Fruit fly (Drosophila melanogaster): ENCODE data around the gene CG13837.

CG13837 gene

DNA sequence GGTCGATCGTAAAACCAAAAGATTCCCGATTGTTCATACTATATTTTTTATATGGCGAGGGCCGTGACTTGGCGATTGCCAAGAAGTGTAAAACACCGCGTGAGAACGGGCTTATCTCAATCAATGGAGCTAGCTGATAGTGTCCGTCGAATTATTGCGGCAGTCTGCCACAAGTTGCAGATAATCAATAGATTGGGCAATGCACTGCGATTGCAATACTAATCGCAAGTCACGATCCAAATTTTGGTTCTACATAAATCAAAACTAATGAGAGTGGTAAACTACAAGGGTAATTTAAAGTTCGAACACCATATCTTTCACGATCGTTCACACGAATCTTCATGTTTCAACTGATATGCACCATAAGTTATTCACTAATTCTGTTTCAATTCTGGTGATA lies 13.0 kb downstream of the CG13837 start:
- no peak for TF ChIP-seq pad (GFP tag; optimal IDR thresholded peaks at IDR 0.05)
- no peak for TF ChIP-seq toe (GFP tag; optimal IDR thresholded peaks at IDR 0.05)
- peak; percentile 11 for TF ChIP-seq Mnt (GFP tag; optimal IDR thresholded peaks at IDR 0.05)
- TF ChIP-seq cic (GFP tag; optimal IDR thresholded peaks at IDR 0.05), result peak; percentile 11

DNA sequence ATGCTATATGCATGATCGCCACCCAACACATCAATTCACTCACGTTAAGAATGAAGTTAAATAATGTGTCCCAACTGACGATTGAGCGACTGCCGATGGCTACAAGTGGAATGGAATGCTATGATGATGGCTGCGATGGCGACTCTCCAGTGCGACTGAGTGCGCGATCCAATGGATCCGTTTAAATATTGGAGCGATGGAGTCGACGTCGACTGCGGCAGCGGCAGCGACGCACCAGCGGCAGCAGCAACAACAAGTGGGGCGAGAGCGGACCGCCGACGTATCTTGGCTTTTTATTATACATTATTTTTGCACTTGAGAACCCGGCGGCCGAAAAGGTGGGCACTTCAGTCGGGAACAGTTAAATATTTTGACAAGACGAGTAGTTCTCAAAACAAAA lies 13.6 kb downstream of the CG13837 start:
- peak; percentile 2 for TF ChIP-seq bab1 (GFP tag; optimal IDR thresholded peaks at IDR 0.05)
- TF ChIP-seq kay (GFP tag; ENCODE audit: borderline replicate concordance), result no peak
- TF ChIP-seq Crg-1 (GFP tag; optimal IDR thresholded peaks at IDR 0.05), result no peak
- TF ChIP-seq Mnt (GFP tag; optimal IDR thresholded peaks at IDR 0.05), result no peak
- no peak for TF ChIP-seq pad (GFP tag; optimal IDR thresholded peaks at IDR 0.05)

DNA sequence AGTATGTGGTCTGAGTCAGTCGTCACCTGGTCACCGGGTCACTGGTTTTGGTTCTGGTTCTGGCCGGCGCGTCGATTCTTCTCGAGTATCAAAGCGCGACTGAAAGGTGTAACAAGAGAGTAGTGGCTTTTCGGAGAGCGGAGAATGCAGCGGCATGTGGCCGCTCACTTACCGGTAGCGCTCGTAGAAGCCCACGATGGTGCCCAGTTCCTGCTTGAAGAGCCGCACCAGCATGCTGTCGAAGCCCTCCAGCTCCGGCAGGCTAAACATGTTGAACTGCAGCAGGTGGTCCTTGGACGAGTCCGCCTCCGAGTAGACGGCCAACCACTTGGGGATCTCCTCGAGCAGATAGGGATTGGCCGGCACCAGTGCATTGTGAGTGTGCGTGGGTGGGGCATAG lies 15.1 kb downstream of the CG13837 start, which contains the start of gene Ctns:
Gene Ctns (minus strand): TSS at position 101 of the 400 bp plus-strand sequence.
- TF ChIP-seq CG7101 (tag; optimal IDR thresholded peaks at IDR 0.05) (no peak), Hr96 (GFP tag; optimal IDR thresholded peaks at IDR 0.05) (no peak), Clk (GFP tag; optimal IDR thresholded peaks at IDR 0.05) (no peak), Crg-1 (GFP tag; optimal IDR thresholded peaks at IDR 0.05) (no peak), CG5204 (GFP tag; optimal IDR thresholded peaks at IDR 0.05) (no peak), pad (GFP tag; optimal IDR thresholded peaks at IDR 0.05) (no peak), bab1 (GFP tag; optimal IDR thresholded peaks at IDR 0.05) (no peak), Mnt (GFP tag; optimal IDR thresholded peaks at IDR 0.05) (no peak), CG14711 (tag; optimal IDR thresholded peaks at IDR 0.05) (no peak), ovo (GFP tag; optimal IDR thresholded peaks at IDR 0.05) (no peak), CG11617 (GFP tag; optimal IDR thresholded peaks at IDR 0.05) (no peak), tj (GFP tag; optimal IDR thresholded peaks at IDR 0.05) (no peak), toe (GFP tag; optimal IDR thresholded peaks at IDR 0.05) (no peak), CG7045 (GFP tag; optimal IDR thresholded peaks at IDR 0.05) (no peak), CG33017 (tag; optimal IDR thresholded peaks at IDR 0.05) (no peak), cnc (optimal IDR thresholded peaks at IDR 0.05) (no peak), kay (GFP tag; ENCODE audit: borderline replicate concordance) (no peak), CG1620 (GFP tag; optimal IDR thresholded peaks at IDR 0.05) (no peak), CG12768 (GFP tag; optimal IDR thresholded peaks at IDR 0.05) (no peak)

DNA sequence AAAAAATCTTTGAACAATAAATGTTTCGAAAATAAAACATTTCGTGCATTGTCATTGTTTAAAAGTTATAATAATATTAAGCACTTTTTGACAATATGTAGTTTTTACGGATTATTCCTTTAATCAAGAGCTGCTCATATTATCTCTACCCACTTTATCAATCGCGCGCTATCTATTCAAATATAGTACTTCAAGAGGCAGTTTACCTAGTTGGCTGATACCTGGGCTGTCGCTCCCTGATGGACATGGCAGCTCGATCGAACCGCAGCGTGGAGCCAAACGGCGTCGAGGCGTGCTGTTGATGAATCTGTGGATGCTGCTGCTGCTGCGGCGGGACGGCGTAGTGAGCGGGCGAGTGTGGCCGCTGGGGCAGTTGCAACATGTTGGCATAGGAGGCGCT lies 16.4 kb downstream of the CG13837 start:
- no peak for TF ChIP-seq CG5204 (GFP tag; optimal IDR thresholded peaks at IDR 0.05)
- TF ChIP-seq CG12768 (GFP tag; optimal IDR thresholded peaks at IDR 0.05), result no peak
- no peak for TF ChIP-seq pad (GFP tag; optimal IDR thresholded peaks at IDR 0.05)
- no peak for TF ChIP-seq cic (GFP tag; optimal IDR thresholded peaks at IDR 0.05)
- TF ChIP-seq CG7045 (GFP tag; optimal IDR thresholded peaks at IDR 0.05), result no peak
- no peak for TF ChIP-seq ovo (GFP tag; optimal IDR thresholded peaks at IDR 0.05)
- TF ChIP-seq tj (GFP tag; optimal IDR thresholded peaks at IDR 0.05), result no peak
- TF ChIP-seq Crg-1 (GFP tag; optimal IDR thresholded peaks at IDR 0.05), result no peak
- TF ChIP-seq kay (GFP tag; ENCODE audit: borderline replicate concordance), result no peak
- TF ChIP-seq Clk (GFP tag; optimal IDR thresholded peaks at IDR 0.05), result no peak
- no peak for TF ChIP-seq Mnt (GFP tag; optimal IDR thresholded peaks at IDR 0.05)

DNA sequence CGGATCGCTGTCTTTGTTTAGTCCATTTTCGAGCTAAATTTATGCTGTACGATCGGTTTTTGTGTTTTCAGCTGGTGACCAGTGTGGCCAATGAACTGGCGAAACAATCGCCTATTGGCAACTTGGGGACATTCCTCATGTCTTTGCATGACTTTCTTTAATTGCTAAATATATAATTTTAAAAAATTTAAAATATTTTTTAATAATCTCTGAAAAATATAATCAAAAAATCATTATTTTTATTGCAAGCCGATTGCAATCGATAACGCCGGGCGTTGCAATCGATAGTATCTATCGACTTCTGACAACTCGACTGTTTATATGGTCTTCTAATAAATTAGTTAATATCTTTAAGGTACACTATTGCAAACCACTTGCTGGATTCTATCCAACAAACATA lies 17.4 kb downstream of the CG13837 start, which contains the start of the genes sav and Ublcp1:
Gene sav (minus strand): TSS at position 96 of the 400 bp plus-strand sequence.
Gene Ublcp1 (plus strand): TSS at position 285 of the 400 bp plus-strand sequence.
- TF ChIP-seq cnc (optimal IDR thresholded peaks at IDR 0.05) (no peak), Mnt (GFP tag; optimal IDR thresholded peaks at IDR 0.05) (no peak), pad (GFP tag; optimal IDR thresholded peaks at IDR 0.05) (no peak), toe (GFP tag; optimal IDR thresholded peaks at IDR 0.05) (no peak), CG14711 (tag; optimal IDR thresholded peaks at IDR 0.05) (peak; percentile 58), CG5204 (GFP tag; optimal IDR thresholded peaks at IDR 0.05) (no peak), bab1 (GFP tag; optimal IDR thresholded peaks at IDR 0.05) (no peak), CG7045 (GFP tag; optimal IDR thresholded peaks at IDR 0.05) (no peak), CG12768 (GFP tag; optimal IDR thresholded peaks at IDR 0.05) (no peak), Crg-1 (GFP tag; optimal IDR thresholded peaks at IDR 0.05) (peak; percentile 0), CG1620 (GFP tag; optimal IDR thresholded peaks at IDR 0.05) (no peak), tj (GFP tag; optimal IDR thresholded peaks at IDR 0.05) (peak; percentile 43), CG11617 (GFP tag; optimal IDR thresholded peaks at IDR 0.05) (peak; percentile 9), CG33017 (tag; optimal IDR thresholded peaks at IDR 0.05) (peak; percentile 10), CG7101 (tag; optimal IDR thresholded peaks at IDR 0.05) (peak; percentile 4), ovo (GFP tag; optimal IDR thresholded peaks at IDR 0.05) (no peak), Clk (GFP tag; optimal IDR thresholded peaks at IDR 0.05) (no peak), cic (GFP tag; optimal IDR thresholded peaks at IDR 0.05) (no peak), kay (GFP tag; ENCODE audit: borderline replicate concordance) (no peak), Hr96 (GFP tag; optimal IDR thresholded peaks at IDR 0.05) (no peak)

DNA sequence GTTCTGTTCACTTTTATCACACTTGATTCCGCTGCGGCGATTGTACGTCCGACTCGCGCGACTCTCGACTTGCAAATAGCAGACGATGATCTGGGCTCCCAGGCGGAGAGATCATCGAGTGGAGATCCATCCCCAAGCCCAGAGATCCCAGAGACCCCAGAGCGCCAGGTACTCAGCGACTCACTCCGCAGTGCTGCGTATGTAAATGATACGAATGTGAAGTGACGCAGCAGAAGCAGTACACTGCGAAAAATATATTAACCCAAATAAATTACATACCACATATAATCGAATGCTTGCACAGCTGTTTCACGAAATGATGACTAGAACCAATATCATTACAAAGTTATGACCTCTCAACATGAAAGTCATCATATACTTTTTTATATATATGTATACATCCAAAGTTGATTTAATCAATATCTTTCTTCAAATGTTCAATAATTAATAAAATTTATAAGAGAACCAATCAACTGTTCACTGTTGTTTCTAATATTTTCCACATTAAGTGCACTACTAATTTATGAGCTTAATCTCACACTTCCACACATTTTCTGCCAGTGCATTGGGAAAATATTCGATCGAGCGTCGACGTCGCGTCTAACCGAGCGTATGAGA lies 23.5 kb downstream of the CG13837 start, which contains the start of gene CG17111:
Gene CG17111 (minus strand): TSS at position 51 of the 618 bp plus-strand sequence.
- TF ChIP-seq pad (GFP tag; optimal IDR thresholded peaks at IDR 0.05) (peak; percentile 30), kay (GFP tag; ENCODE audit: borderline replicate concordance) (peak; percentile 69), Hr96 (GFP tag; optimal IDR thresholded peaks at IDR 0.05) (peak; percentile 25), cic (GFP tag; optimal IDR thresholded peaks at IDR 0.05) (no peak), bab1 (GFP tag; optimal IDR thresholded peaks at IDR 0.05) (no peak), ovo (GFP tag; optimal IDR thresholded peaks at IDR 0.05) (no peak), cnc (optimal IDR thresholded peaks at IDR 0.05) (peak in 1 of 2 experiments; percentile 77), CG5204 (GFP tag; optimal IDR thresholded peaks at IDR 0.05) (peak; percentile 74), CG7101 (tag; optimal IDR thresholded peaks at IDR 0.05) (peak; percentile 54), CG14711 (tag; optimal IDR thresholded peaks at IDR 0.05) (peak; percentile 3), CG33017 (tag; optimal IDR thresholded peaks at IDR 0.05) (peak; percentile 59), toe (GFP tag; optimal IDR thresholded peaks at IDR 0.05) (peak; percentile 63), CG11617 (GFP tag; optimal IDR thresholded peaks at IDR 0.05) (peak; percentile 76), CG1620 (GFP tag; optimal IDR thresholded peaks at IDR 0.05) (no peak), CG7045 (GFP tag; optimal IDR thresholded peaks at IDR 0.05) (peak; percentile 76), Clk (GFP tag; optimal IDR thresholded peaks at IDR 0.05) (peak; percentile 60), Crg-1 (GFP tag; optimal IDR thresholded peaks at IDR 0.05) (no peak), Mnt (GFP tag; optimal IDR thresholded peaks at IDR 0.05) (no peak), tj (GFP tag; optimal IDR thresholded peaks at IDR 0.05) (peak; percentile 39), CG12768 (GFP tag; optimal IDR thresholded peaks at IDR 0.05) (peak; percentile 71)

All from whole organism, adult.